Fruit fly (Drosophila melanogaster) whole organism, pupa: ENCODE measurements around the gene CheA87a.
A peak's percentile ranks its signal among the peaks of the same experiment; 100 is the strongest.

ENCODE experiments used
- CG10348 ChIP-seq: fragments of 200-800 bp; sonication (Bioruptor generic); IDR thresholded peaks from 2 replicates; pipeline ENCODE4 v1.3.6; 2022; ENCODE audit warnings: missing biosample characterization, missing genetic modification characterization
- CG12605 ChIP-seq: fragments of 200-800 bp; sonication (Bioruptor generic); IDR thresholded peaks from 2 replicates; pipeline ENCODE4 v1.3.6; 2022; ENCODE audit warnings: missing biosample characterization, missing genetic modification characterization
- CG13204 ChIP-seq: fragments of 200-800 bp; sonication (Bioruptor generic); optimal IDR thresholded peaks from 2 replicates; lab custom pipeline; 2018; ENCODE audit warnings: missing biosample characterization, mild to moderate bottlenecking, missing genetic modification characterization, moderate library complexity
- CG14655 ChIP-seq: fragments of 200-800 bp; sonication (Bioruptor generic); optimal IDR thresholded peaks from 3 replicates; lab custom pipeline; 2017; ENCODE audit warnings: mild to moderate bottlenecking, missing biosample characterization, missing genetic modification reagents, missing genetic modification characterization
- CG15710 ChIP-seq: fragments of 200-800 bp; sonication (Bioruptor generic); optimal IDR thresholded peaks from 2 replicates; lab custom pipeline; 2018; ENCODE audit warnings: missing biosample characterization, mild to moderate bottlenecking, missing genetic modification characterization, moderate library complexity
- CG17806 ChIP-seq: fragments of 200-800 bp; sonication (Bioruptor generic); optimal IDR thresholded peaks from 2 replicates; lab custom pipeline; 2018; ENCODE audit warnings: missing biosample characterization, mild to moderate bottlenecking, missing genetic modification characterization, moderate library complexity
- CG32121 ChIP-seq: fragments of 200-800 bp; sonication (Bioruptor generic); IDR thresholded peaks from 2 replicates; pipeline ENCODE4 v1.3.6; 2022; ENCODE audit warnings: missing biosample characterization, missing genetic modification characterization
- CG34367 ChIP-seq: fragments of 200-800 bp; sonication (Bioruptor generic); optimal IDR thresholded peaks from 2 replicates; lab custom pipeline; 2018; ENCODE audit warnings: missing biosample characterization, mild to moderate bottlenecking, missing genetic modification characterization
- CG4496 ChIP-seq: fragments of 200-800 bp; sonication (Bioruptor generic); IDR thresholded peaks from 3 replicates; pipeline ENCODE4 v1.3.6; 2022; ENCODE audit warnings: missing biosample characterization, missing genetic modification characterization
- CG8159 ChIP-seq: fragments of 200-800 bp; sonication (Bioruptor generic); optimal IDR thresholded peaks from 3 replicates; lab custom pipeline; 2018; ENCODE audit warnings: missing biosample characterization, mild to moderate bottlenecking, missing genetic modification characterization, moderate library complexity
- CG8301 ChIP-seq: fragments of 200-800 bp; sonication (Bioruptor generic); optimal IDR thresholded peaks from 2 replicates; lab custom pipeline; 2018; ENCODE audit warnings: missing biosample characterization, mild to moderate bottlenecking, missing genetic modification characterization
- CG9948 ChIP-seq: fragments of 200-800 bp; sonication (Bioruptor generic); optimal IDR thresholded peaks from 2 replicates; lab custom pipeline; 2018; ENCODE audit warnings: missing biosample characterization, mild to moderate bottlenecking, missing genetic modification characterization, moderate library complexity
- D1 ChIP-seq: fragments of 200-800 bp; sonication (Bioruptor generic); optimal IDR thresholded peaks from 2 replicates; lab custom pipeline; 2018; ENCODE audit warnings: missing biosample characterization, mild to moderate bottlenecking, missing genetic modification characterization, moderate library complexity
- EcR ChIP-seq: fragments of 200-800 bp; sonication (Bioruptor generic); optimal IDR thresholded peaks from 3 replicates; lab custom pipeline; 2019; ENCODE audit warnings: missing biosample characterization, missing genetic modification characterization, mild to moderate bottlenecking, moderate library complexity, missing genetic modification reagents
- Ets98B ChIP-seq: fragments of 200-800 bp; sonication (Bioruptor generic); IDR thresholded peaks from 2 replicates; pipeline ENCODE4 v1.3.6; 2022; ENCODE audit warnings: missing biosample characterization, missing genetic modification characterization
- Pif1A ChIP-seq: fragments of 200-800 bp; sonication (Bioruptor generic); optimal IDR thresholded peaks from 3 replicates; lab custom pipeline; 2016; ENCODE audit warnings: missing biosample characterization, missing genetic modification characterization
- Pif1B ChIP-seq: fragments of 200-800 bp; sonication (Bioruptor generic); optimal IDR thresholded peaks from 3 replicates; lab custom pipeline; 2016; ENCODE audit warnings: missing biosample characterization, missing genetic modification characterization
- fd96Ca ChIP-seq: fragments of 200-800 bp; sonication (Bioruptor generic); IDR thresholded peaks from 3 replicates; pipeline ENCODE4 v1.3.6; 2022; ENCODE audit warnings: missing biosample characterization, missing genetic modification characterization
- gl ChIP-seq: fragments of 200-800 bp; sonication (Bioruptor generic); optimal IDR thresholded peaks from 2 replicates; lab custom pipeline; 2018; ENCODE audit warnings: missing biosample characterization, mild to moderate bottlenecking, missing genetic modification characterization
- rn ChIP-seq: fragments of 200-800 bp; sonication (Bioruptor generic); IDR thresholded peaks from 2 replicates; pipeline ENCODE4 v1.3.6; 2022; ENCODE audit warnings: missing biosample characterization, missing genetic modification characterization

Gene CheA87a

dm6 chr3R:13385105-13385504 lies 15.7 kb downstream of the CheA87a start:
- TF ChIP-seq Ets98B (GFP tag; lab: Robert Waterston, UW) (no peak), CG8159 (tag; lab: Kevin White, UChicago) (no peak), CG34367 (tag; lab: Kevin White, UChicago) (no peak), CG13204 (GFP tag; lab: Kevin White, UChicago) (no peak), gl (no peak), CG14655 (no peak), D1 (tag; lab: Kevin White, UChicago) (no peak), EcR (GFP tag; lab: Kevin White, UChicago) (no peak)

dm6 chr3R:13388160-13388870 lies 18.9 kb downstream of the CheA87a start, which contains the start of gene CG9799:
Gene CG9799 (minus strand): TSS chr3R:13388709.
- no peak for TF ChIP-seq Ets98B (GFP tag; lab: Robert Waterston, UW)
- no peak for TF ChIP-seq CG13204 (GFP tag; lab: Kevin White, UChicago)
- TF ChIP-seq CG9948 (tag; lab: Kevin White, UChicago), result no peak
- TF ChIP-seq Pif1B (GFP tag; lab: Kevin White, UChicago), result no peak
- TF ChIP-seq CG34367 (tag; lab: Kevin White, UChicago), result no peak
- no peak for TF ChIP-seq CG32121 (GFP tag; lab: Robert Waterston, UW)
- no peak for TF ChIP-seq Pif1A (GFP tag; lab: Kevin White, UChicago)
- TF ChIP-seq D1 (tag; lab: Kevin White, UChicago), result no peak
- TF ChIP-seq CG8301, result no peak
- TF ChIP-seq CG8159 (tag; lab: Kevin White, UChicago), result no peak
- no peak for TF ChIP-seq EcR (GFP tag; lab: Kevin White, UChicago)
- TF ChIP-seq CG10348 (GFP tag; lab: Robert Waterston, UW), result no peak
- TF ChIP-seq gl, result no peak
- no peak for TF ChIP-seq CG14655
- TF ChIP-seq CG17806 (tag; lab: Kevin White, UChicago), result no peak
- no peak for TF ChIP-seq fd96Ca (GFP tag; lab: Robert Waterston, UW)

dm6 chr3R:13390490-13390889 lies 21.0 kb downstream of the CheA87a start:
- TF ChIP-seq CG34367 (tag; lab: Kevin White, UChicago) (no peak), CG9948 (tag; lab: Kevin White, UChicago) (no peak), EcR (GFP tag; lab: Kevin White, UChicago) (no peak), Ets98B (GFP tag; lab: Robert Waterston, UW) (no peak), CG4496 (no peak), gl (no peak), rn (GFP tag; lab: Robert Waterston, UW) (no peak), CG8159 (tag; lab: Kevin White, UChicago) (no peak), fd96Ca (GFP tag; lab: Robert Waterston, UW) (no peak), CG10348 (GFP tag; lab: Robert Waterston, UW) (no peak), CG12605 (GFP tag; lab: Robert Waterston, UW) (no peak), CG15710 (no peak), CG17806 (tag; lab: Kevin White, UChicago) (no peak), CG8301 (no peak)

dm6 chr3R:13393009-13393408 lies 23.6 kb downstream of the CheA87a start:
- TF ChIP-seq CG4496 (no peak), Pif1B (GFP tag; lab: Kevin White, UChicago) (no peak), gl (no peak), CG34367 (tag; lab: Kevin White, UChicago) (no peak), CG17806 (tag; lab: Kevin White, UChicago) (no peak), CG14655 (no peak), CG9948 (tag; lab: Kevin White, UChicago) (no peak), CG15710 (no peak), CG13204 (GFP tag; lab: Kevin White, UChicago) (no peak), fd96Ca (GFP tag; lab: Robert Waterston, UW) (no peak), CG12605 (GFP tag; lab: Robert Waterston, UW) (no peak), CG32121 (GFP tag; lab: Robert Waterston, UW) (no peak), D1 (tag; lab: Kevin White, UChicago) (no peak)

- TF ChIP-seq fd96Ca (GFP tag; lab: Robert Waterston, UW), result no peak
- no peak for TF ChIP-seq CG13204 (GFP tag; lab: Kevin White, UChicago)
- peak; percentile 48; the same call in 2 of the 3 replicates for TF ChIP-seq CG4496
- TF ChIP-seq, all 21 proteins: peak for 1
Measured at dm6 chr3R:13395133-13395532, 25.7 kb downstream of the CheA87a start, which contains the start of gene CCHa2. Gene CCHa2 (minus strand): TSS chr3R:13395197.

dm6 chr3R:13397040-13397439 lies 27.6 kb downstream of the CheA87a start, which contains the start of gene CG14374:
Gene CG14374 (minus strand): TSS chr3R:13397140.
- TF ChIP-seq fd96Ca (GFP tag; lab: Robert Waterston, UW) (no peak), Ets98B (GFP tag; lab: Robert Waterston, UW) (no peak), D1 (tag; lab: Kevin White, UChicago) (no peak), CG34367 (tag; lab: Kevin White, UChicago) (no peak), CG17806 (tag; lab: Kevin White, UChicago) (no peak), rn (GFP tag; lab: Robert Waterston, UW) (no peak), CG32121 (GFP tag; lab: Robert Waterston, UW) (no peak), CG13204 (GFP tag; lab: Kevin White, UChicago) (no peak)
